Worm (Caenorhabditis elegans) whole organism, L4/young adult: ENCODE results near the gene srx-84.

Experiments used
- W03F9.2 ChIP-seq: fragments of 150-350 bp; optimal IDR thresholded peaks from 2 replicates; lab custom pipeline; 2014; ENCODE audit warnings: missing biosample characterization, missing genetic modification characterization
- dao-5 ChIP-seq: sonication (generic microtip); optimal IDR thresholded peaks from 2 replicates; lab custom pipeline; 2016; ENCODE audit warnings: missing genotype, missing genetic modification characterization, moderate library complexity, missing compliant biosample characterization
- him-1 ChIP-seq: sonication (generic microtip); optimal IDR thresholded peaks from 2 replicates; lab custom pipeline; 2016; ENCODE audit warnings: missing genotype, missing genetic modification reagents, missing genetic modification characterization, missing compliant biosample characterization

DNA sequence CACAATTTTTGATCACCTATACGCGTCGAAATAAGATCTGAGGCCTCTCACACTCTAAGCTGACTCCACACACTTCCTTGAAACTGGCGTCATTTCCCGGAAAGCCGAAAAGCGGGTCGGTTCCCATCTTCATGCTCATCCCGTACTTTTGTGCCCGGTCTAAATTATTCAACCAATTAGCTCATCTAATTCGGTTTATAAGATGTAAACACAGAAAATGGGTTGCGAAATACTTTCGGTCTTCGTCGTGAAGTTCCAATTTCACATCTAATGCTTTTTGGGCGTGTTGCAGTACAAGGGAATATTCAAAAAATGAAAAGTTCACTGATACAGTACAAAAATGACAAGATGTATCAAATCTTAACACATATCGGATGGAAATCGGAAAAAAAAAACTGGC is 32.2 kb downstream of the srx-84 start:
- TF ChIP-seq him-1 (tag; lab: Kevin White, UChicago) (no peak), W03F9.2 (no peak), dao-5 (no peak)
